Fruit fly (Drosophila melanogaster): Measurements from ENCODE around the gene CG10428.

The CG10428 gene

DNA sequence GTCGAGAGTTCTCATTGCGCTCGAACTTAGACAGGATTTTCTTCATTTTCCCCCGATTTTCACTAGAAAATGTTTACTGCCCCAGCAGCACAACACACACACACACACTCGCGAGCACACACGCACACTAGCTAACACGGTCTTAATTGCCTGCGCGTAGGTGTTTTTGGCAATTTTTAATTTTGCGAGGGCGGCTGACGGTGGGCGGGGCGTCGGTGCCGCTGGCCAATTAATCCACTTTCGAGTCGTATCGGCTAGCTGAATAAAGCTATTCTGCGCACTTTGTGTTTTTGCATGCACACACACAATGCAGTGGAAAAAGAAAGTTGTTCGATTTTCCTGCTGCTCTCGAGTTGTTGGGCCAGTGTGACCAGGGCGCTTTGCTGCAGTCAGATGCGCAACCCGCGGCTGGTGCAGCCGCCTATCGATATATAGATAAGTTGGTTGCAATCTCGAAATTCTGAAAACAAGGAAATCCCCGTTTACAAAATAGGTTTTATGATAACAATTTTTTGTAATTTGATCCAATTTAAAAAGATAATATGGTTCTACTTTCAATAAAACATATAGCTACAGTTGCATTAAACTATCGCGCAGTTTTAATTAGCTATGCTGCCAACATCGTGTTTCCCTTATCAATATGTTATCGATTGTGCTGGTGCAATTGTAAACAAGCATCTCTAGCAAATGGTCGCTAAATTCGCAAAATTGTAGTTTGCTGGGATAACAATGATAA is 19.9 kb downstream of the CG10428 start, which contains the start of the genes Nak and Tango6 (continued):
- TF ChIP-seq CG10267 (tag; optimal IDR thresholded peaks at IDR 0.05) (peak; percentile 76), Hey (tag; optimal IDR thresholded peaks at IDR 0.05) (no peak), chn (GFP tag; optimal IDR thresholded peaks at IDR 0.05) (peak; percentile 22), CG10366 (GFP tag; IDR thresholded peaks at IDR 0.05) (no peak), CG11504 (tag; optimal IDR thresholded peaks at IDR 0.05) (peak; percentile 65), CG30431 (GFP tag; optimal IDR thresholded peaks at IDR 0.05) (no peak), zfh1 (GFP tag; IDR thresholded peaks at IDR 0.05) (no peak), PHDP (tag; optimal IDR thresholded peaks at IDR 0.05) (no peak), CG10431 (GFP tag; optimal IDR thresholded peaks at IDR 0.05) (peak; percentile 29), ftz-f1 (GFP tag; optimal IDR thresholded peaks at IDR 0.05) (peak; percentile 59), Sox102F (GFP tag; optimal IDR thresholded peaks at IDR 0.05) (no peak), CG6254 (GFP tag; optimal IDR thresholded peaks at IDR 0.05) (no peak), cato (GFP tag; optimal IDR thresholded peaks at IDR 0.05; ENCODE audit: borderline replicate concordance) (no peak), ap (GFP tag; IDR thresholded peaks at IDR 0.05) (no peak), CG18011 (GFP tag; optimal IDR thresholded peaks at IDR 0.05) (no peak), CG11093 (GFP tag; IDR thresholded peaks at IDR 0.05) (no peak), CG34376 (GFP tag; optimal IDR thresholded peaks at IDR 0.05) (peak; percentile 37), Xbp1 (GFP tag; optimal IDR thresholded peaks at IDR 0.05) (peak; percentile 23), ato (GFP tag; IDR thresholded peaks at IDR 0.05; ENCODE audit: partially characterized antibody) (peak; percentile 62; the same call in 1 of the 2 replicates), hth (optimal IDR thresholded peaks at IDR 0.05) (no peak), CG10462 (GFP tag; optimal IDR thresholded peaks at IDR 0.05) (no peak), lov (optimal IDR thresholded peaks at IDR 0.05) (no peak), lov (GFP tag; IDR thresholded peaks at IDR 0.05) (no peak), jumu (GFP tag; optimal IDR thresholded peaks at IDR 0.05) (no peak), peb (GFP tag; IDR thresholded peaks at IDR 0.05) (no peak), bab2 (GFP tag; optimal IDR thresholded peaks at IDR 0.05) (peak; percentile 26), tin (GFP tag; optimal IDR thresholded peaks at IDR 0.05) (peak; percentile 27), psq (GFP tag; optimal IDR thresholded peaks at IDR 0.05) (no peak), ATbp (GFP tag; optimal IDR thresholded peaks at IDR 0.05) (no peak), lilli (GFP tag; optimal IDR thresholded peaks at IDR 0.05) (peak; percentile 49), E2f1 (GFP tag; IDR thresholded peaks at IDR 0.05) (no peak), CG13894 (tag; optimal IDR thresholded peaks at IDR 0.05) (no peak), CG17912 (GFP tag; optimal IDR thresholded peaks at IDR 0.05) (no peak), CG15696 (tag; optimal IDR thresholded peaks at IDR 0.05) (no peak), E2f2 (GFP tag; IDR thresholded peaks at IDR 0.05) (peak; percentile 45), Poxn (GFP tag; IDR thresholded peaks at IDR 0.05) (no peak), Hand (GFP tag; optimal IDR thresholded peaks at IDR 0.05) (no peak), run (tag; optimal IDR thresholded peaks at IDR 0.05) (no peak), CG6791 (GFP tag; IDR thresholded peaks at IDR 0.05; ENCODE audit: partially characterized antibody) (peak; percentile 83), sug (tag; optimal IDR thresholded peaks at IDR 0.05) (peak; percentile 46), CG10959 (GFP tag; IDR thresholded peaks at IDR 0.05) (no peak), bcd (GFP tag; optimal IDR thresholded peaks at IDR 0.05) (no peak), CG12236 (GFP tag; optimal IDR thresholded peaks at IDR 0.05) (no peak), ara (GFP tag; IDR thresholded peaks at IDR 0.05) (no peak), Fer1 (GFP tag; optimal IDR thresholded peaks at IDR 0.05) (no peak), CG7271 (tag; optimal IDR thresholded peaks at IDR 0.05) (peak; percentile 43), vnd (GFP tag; IDR thresholded peaks at IDR 0.05; ENCODE audit: partially characterized antibody) (peak; percentile 96), CG12071 (GFP tag; optimal IDR thresholded peaks at IDR 0.05) (no peak), ewg (GFP tag; optimal IDR thresholded peaks at IDR 0.05) (peak; percentile 76), CG10321 (GFP tag; IDR thresholded peaks at IDR 0.05) (peak; percentile 27; the same call in 1 of the 2 replicates)
